Worm (Caenorhabditis elegans): Measurements from ENCODE around the gene srh-48.

srh-48 gene

DNA sequence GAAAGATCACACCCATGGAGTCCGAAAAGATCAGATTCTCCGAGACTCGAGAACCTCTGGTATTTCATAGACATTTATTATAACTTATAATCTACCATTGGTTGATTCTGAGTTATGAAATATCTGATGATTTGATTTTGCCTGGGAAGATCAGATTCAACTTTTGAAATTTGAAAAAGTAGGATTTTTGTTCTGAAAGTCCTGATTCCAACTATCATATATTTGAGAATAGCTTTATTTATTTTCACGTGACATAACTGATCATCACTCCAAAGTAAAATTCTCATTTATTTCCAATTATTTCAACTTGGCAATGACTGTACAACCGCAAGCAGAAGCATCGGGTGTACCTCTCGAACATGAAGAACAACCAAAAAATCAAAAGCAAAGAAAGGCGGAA, 19.9 kb downstream of the srh-48 start, which contains the start of gene Y51B9A.7:
Gene Y51B9A.7, plus strand, starts transcription at position 301 of the 400 bp plus-strand sequence.
- TF ChIP-seq unc-62 (GFP tag; optimal IDR thresholded peaks at IDR 0.05) (no peak), nhr-76 (tag; optimal IDR thresholded peaks at IDR 0.05) (no peak), efl-1 (optimal IDR thresholded peaks at IDR 0.05) (no peak), efl-1 (GFP tag; optimal IDR thresholded peaks at IDR 0.05 in 1 of 2) (no peak), C34B4.2 (tag; optimal IDR thresholded peaks at IDR 0.05) (no peak), tlp-1 (tag; optimal IDR thresholded peaks at IDR 0.05) (no peak), unc-130 (tag; optimal IDR thresholded peaks at IDR 0.05) (no peak), egl-13 (tag; optimal IDR thresholded peaks at IDR 0.05) (no peak), xbp-1 (tag; optimal IDR thresholded peaks at IDR 0.05) (no peak), ets-5 (GFP tag; IDR thresholded peaks at IDR 0.05) (no peak), dsc-1 (tag; optimal IDR thresholded peaks at IDR 0.05) (no peak), fkh-10 (GFP tag; optimal IDR thresholded peaks at IDR 0.05) (no peak), C16A3.4 (tag; optimal IDR thresholded peaks at IDR 0.05) (no peak), elt-2 (tag; optimal IDR thresholded peaks at IDR 0.05) (no peak), sptf-1 (tag; optimal IDR thresholded peaks at IDR 0.05) (no peak)

DNA sequence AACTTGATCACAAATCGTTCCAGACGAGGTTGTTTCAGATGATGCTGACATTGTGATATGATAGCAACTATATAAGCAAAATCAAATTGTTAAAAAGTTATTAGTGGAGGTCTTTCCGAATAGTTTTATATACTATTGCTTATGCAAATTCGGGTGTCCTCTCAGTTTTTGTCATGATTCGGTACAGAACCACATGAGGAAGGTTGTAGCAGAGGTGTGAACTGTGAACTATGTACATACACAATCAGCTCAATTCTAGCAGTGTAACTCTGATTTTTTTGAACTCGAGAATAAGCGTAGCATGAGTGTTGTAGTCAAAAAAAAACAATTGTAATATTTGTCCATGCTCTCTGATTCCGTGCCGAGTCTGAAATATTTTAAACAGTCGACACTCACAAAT, 23.2 kb downstream of the srh-48 start, which contains the start of gene Y51B9A.6:
Gene Y51B9A.6, minus strand, starts transcription at position 101 of the 400 bp plus-strand sequence.
- TF ChIP-seq C16A3.4 (tag; optimal IDR thresholded peaks at IDR 0.05) (no peak), efl-1 (optimal IDR thresholded peaks at IDR 0.05) (no peak), efl-1 (GFP tag; optimal IDR thresholded peaks at IDR 0.05 in 1 of 2) (peak in 1 of 2 experiments; percentile 58)

DNA sequence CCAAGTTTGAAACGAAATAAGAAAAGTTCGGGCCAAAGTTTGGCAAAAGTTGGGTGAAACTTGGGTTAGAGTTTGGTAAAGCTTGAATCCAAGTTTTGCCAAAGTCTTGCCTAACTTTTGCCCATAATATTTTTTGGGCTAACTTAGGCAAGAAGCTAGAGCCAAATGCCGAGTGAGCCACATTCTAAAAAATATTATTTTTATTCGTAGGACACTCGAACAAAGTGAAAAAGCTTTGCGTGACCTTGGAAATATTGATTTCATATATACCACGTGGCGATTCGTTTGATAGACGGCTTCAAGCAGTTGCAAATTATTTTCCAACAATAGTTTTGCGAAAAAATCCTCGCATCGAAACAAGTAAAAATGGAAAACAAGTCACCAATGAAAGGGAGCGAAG, 23.9 kb downstream of the srh-48 start, which contains the start of gene Y51B9A.5:
Gene Y51B9A.5, plus strand, starts transcription at position 301 of the 400 bp plus-strand sequence.
- no peak for TF ChIP-seq sptf-1 (tag; optimal IDR thresholded peaks at IDR 0.05)
- no peak for TF ChIP-seq C04F5.9 (tag; optimal IDR thresholded peaks at IDR 0.05)
- no peak for TF ChIP-seq sox-4 (tag; optimal IDR thresholded peaks at IDR 0.05)
- no peak for TF ChIP-seq ceh-88 (GFP tag; IDR thresholded peaks at IDR 0.05)
- no peak for TF ChIP-seq ztf-4 (tag; optimal IDR thresholded peaks at IDR 0.05)
- TF ChIP-seq unc-86 (tag; optimal IDR thresholded peaks at IDR 0.05) = no peak
- TF ChIP-seq Y116A8C.19 (tag; optimal IDR thresholded peaks at IDR 0.05; ENCODE audit: borderline replicate concordance) = no peak
- no peak for TF ChIP-seq nhr-11 (tag; optimal IDR thresholded peaks at IDR 0.05)
- no peak for TF ChIP-seq sup-37 (GFP tag; optimal IDR thresholded peaks at IDR 0.05)
- TF ChIP-seq irx-1 (tag; optimal IDR thresholded peaks at IDR 0.05) = no peak
- TF ChIP-seq pqm-1 (tag; optimal IDR thresholded peaks at IDR 0.05) = no peak
- TF ChIP-seq fos-1 (tag; optimal IDR thresholded peaks at IDR 0.05) = no peak
- TF ChIP-seq nhr-76 (tag; optimal IDR thresholded peaks at IDR 0.05) = no peak
- TF ChIP-seq unc-30 (tag; optimal IDR thresholded peaks at IDR 0.05) = no peak
- no peak for TF ChIP-seq lsy-2 (tag; optimal IDR thresholded peaks at IDR 0.05)
- TF ChIP-seq ceh-82 (tag; optimal IDR thresholded peaks at IDR 0.05) = no peak
- no peak for TF ChIP-seq alr-1 (tag; optimal IDR thresholded peaks at IDR 0.05; ENCODE audit: borderline replicate concordance)
- no peak for TF ChIP-seq mdl-1 (tag; optimal IDR thresholded peaks at IDR 0.05)
- no peak for TF ChIP-seq C16A3.4 (tag; optimal IDR thresholded peaks at IDR 0.05)
- TF ChIP-seq ets-5 (GFP tag; IDR thresholded peaks at IDR 0.05) = no peak

DNA sequence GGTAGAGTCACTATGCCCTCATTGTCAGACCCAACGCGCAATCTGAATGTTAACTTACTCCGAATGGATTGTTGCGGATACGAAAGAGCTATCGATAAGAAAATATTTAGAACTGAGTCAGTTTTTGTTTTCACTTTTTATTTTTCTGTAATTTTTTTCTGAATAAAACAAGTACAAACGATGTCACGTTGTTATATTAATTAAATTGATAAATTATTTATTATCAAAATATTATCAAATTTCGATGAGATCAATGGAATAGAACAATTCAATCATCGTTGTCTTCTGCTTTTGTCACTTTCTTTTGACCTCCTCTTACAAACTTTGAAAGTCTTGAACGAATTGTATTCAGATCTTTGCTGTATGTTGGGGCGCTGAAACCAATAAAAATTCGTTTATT, 27.1 kb downstream of the srh-48 start, which contains the start of gene mpz-6:
Gene mpz-6, minus strand, starts transcription at position 101 of the 400 bp plus-strand sequence.
- TF ChIP-seq grh-1 (GFP tag; IDR thresholded peaks at IDR 0.05) (no peak), fkh-4 (tag; optimal IDR thresholded peaks at IDR 0.05; ENCODE audit: borderline replicate concordance) (no peak), sptf-1 (tag; optimal IDR thresholded peaks at IDR 0.05) (no peak), hpl-2 (GFP tag; optimal IDR thresholded peaks at IDR 0.05) (no peak)

DNA sequence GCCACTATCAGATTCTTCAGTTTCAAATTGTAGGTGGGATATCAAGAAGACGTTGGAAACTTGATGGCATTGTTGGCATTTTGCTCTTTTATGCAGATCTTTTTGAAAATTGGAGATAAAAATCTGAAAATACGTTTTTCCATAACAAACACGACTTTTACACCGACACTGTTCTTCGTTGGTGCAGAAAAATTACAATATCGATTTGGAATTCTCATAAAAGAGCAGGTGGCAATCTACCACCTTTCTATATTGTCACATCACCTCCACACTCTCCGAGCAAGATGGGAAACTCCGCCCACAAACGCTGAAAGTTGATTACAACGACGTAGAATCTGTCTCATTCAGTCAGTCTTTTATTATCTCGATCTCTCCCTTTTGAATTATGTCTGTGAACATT, 27.6 kb downstream of the srh-48 start, which contains the start of gene arrd-2:
Gene arrd-2, plus strand, starts transcription at position 301 of the 400 bp plus-strand sequence.
- TF ChIP-seq pqm-1 (tag; optimal IDR thresholded peaks at IDR 0.05) (no peak), sptf-1 (tag; optimal IDR thresholded peaks at IDR 0.05) (no peak), alr-1 (tag; optimal IDR thresholded peaks at IDR 0.05; ENCODE audit: borderline replicate concordance) (no peak), grh-1 (GFP tag; IDR thresholded peaks at IDR 0.05) (no peak), C04F5.9 (tag; optimal IDR thresholded peaks at IDR 0.05) (no peak), unc-30 (tag; optimal IDR thresholded peaks at IDR 0.05) (no peak), lin-35 (GFP tag; optimal IDR thresholded peaks at IDR 0.05) (no peak), vab-15 (tag; optimal IDR thresholded peaks at IDR 0.05) (no peak), unc-86 (tag; optimal IDR thresholded peaks at IDR 0.05) (no peak), hlh-17 (GFP tag; optimal IDR thresholded peaks at IDR 0.05; ENCODE audit: borderline replicate concordance) (no peak)
